Worm (Caenorhabditis elegans): ENCODE data around the gene F35E8.2.

DNA sequence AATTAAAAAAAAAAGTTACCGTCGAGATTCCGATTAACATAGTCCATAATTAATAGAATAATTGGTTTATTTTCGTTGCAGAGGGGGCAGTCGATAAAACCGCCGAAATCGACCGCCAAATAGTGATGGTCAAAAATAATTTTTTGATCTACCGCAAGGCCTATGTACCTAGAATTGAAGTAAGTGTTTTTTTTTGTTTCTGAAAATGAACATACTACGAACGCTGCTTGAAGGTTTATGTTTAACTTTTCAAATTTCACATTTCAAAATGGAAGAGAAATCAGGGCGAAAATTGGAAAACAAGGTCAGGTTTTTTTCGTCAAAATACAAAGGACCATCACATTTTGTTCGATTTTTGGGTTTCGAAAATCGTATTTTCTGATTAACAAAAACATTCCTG lies 22.9 kb downstream of the F35E8.2 start, which contains the start of gene pzf-1:
- TF ChIP-seq lin-13 (tag; optimal IDR thresholded peaks at IDR 0.05) (no peak), nhr-2 (tag; optimal IDR thresholded peaks at IDR 0.05) (no peak), ceh-83 (GFP tag; optimal IDR thresholded peaks at IDR 0.05) (no peak), unc-62 (GFP tag; optimal IDR thresholded peaks at IDR 0.05) (no peak), tbx-8 (GFP tag; optimal IDR thresholded peaks at IDR 0.05) (no peak), mep-1 (tag; optimal IDR thresholded peaks at IDR 0.05) (no peak), pha-4 (tag; optimal IDR thresholded peaks at IDR 0.05) (no peak), blmp-1 (tag; optimal IDR thresholded peaks at IDR 0.05) (no peak), ces-1 (GFP tag; optimal IDR thresholded peaks at IDR 0.05) (no peak), ztf-11 (tag; optimal IDR thresholded peaks at IDR 0.05) (no peak), elt-3 (tag; optimal IDR thresholded peaks at IDR 0.05) (no peak)
